Fruit fly (Drosophila melanogaster) whole organism, embryonic: ENCODE measurements around the gene CG12768.

ENCODE experiments used
- Aef1 ChIP-seq: fragments of 200-800 bp; sonication (Bioruptor generic); IDR thresholded peaks from 3 replicates; pipeline ENCODE4 v1.3.6; 2022; ENCODE audit warnings: missing biosample characterization, missing genetic modification characterization
- Atf-2 ChIP-seq: fragments of 200-800 bp; sonication (Bioruptor generic); optimal IDR thresholded peaks from 2 replicates; lab custom pipeline; 2016; ENCODE audit warnings: missing biosample characterization, missing genetic modification characterization
- C15 ChIP-seq: fragments of 200-800 bp; sonication (Bioruptor generic); IDR thresholded peaks from 3 replicates; pipeline ENCODE4 v1.3.6; 2022; ENCODE audit warnings: missing biosample characterization, missing genetic modification characterization
- CG10366 ChIP-seq: fragments of 200-800 bp; sonication (Bioruptor generic); IDR thresholded peaks from 2 replicates; pipeline ENCODE4 v1.3.6; 2022; ENCODE audit warnings: missing biosample characterization, missing genetic modification characterization
- CG11093 ChIP-seq: fragments of 200-800 bp; sonication (Bioruptor generic); IDR thresholded peaks from 3 replicates; pipeline ENCODE4 v1.3.6; 2022; ENCODE audit warnings: missing biosample characterization, missing genetic modification characterization
- CG11247 ChIP-seq: fragments of 200-800 bp; sonication (Bioruptor generic); IDR thresholded peaks from 2 replicates; pipeline ENCODE4 v1.3.6; 2022; ENCODE audit warnings: missing biosample characterization, missing genetic modification characterization
- CG11560 ChIP-seq: fragments of 200-800 bp; sonication (Bioruptor generic); IDR thresholded peaks from 3 replicates; pipeline ENCODE4 v1.3.6; 2022; ENCODE audit warnings: missing biosample characterization, missing genetic modification characterization
- CG12769 ChIP-seq: fragments of 200-800 bp; sonication (Bioruptor generic); optimal IDR thresholded peaks from 2 replicates; lab custom pipeline; 2019; ENCODE audit warnings: missing biosample characterization, mild to moderate bottlenecking, missing genetic modification characterization, moderate library complexity
- CG13287 ChIP-seq: fragments of 200-800 bp; sonication (Bioruptor generic); IDR thresholded peaks from 2 replicates; pipeline ENCODE4 v1.3.6; 2022; ENCODE audit warnings: missing biosample characterization, missing genetic modification characterization; ENCODE audit not compliant: partially characterized antibody
- CG13775 ChIP-seq: fragments of 200-800 bp; sonication (Bioruptor generic); optimal IDR thresholded peaks from 3 replicates; lab custom pipeline; 2017; ENCODE audit warnings: missing biosample characterization, mild to moderate bottlenecking, missing genetic modification characterization
- CG15696 ChIP-seq: fragments of 200-800 bp; sonication (Bioruptor generic); optimal IDR thresholded peaks from 2 replicates; lab custom pipeline; 2019; ENCODE audit warnings: missing biosample characterization, mild to moderate bottlenecking, missing genetic modification characterization, moderate library complexity
- CG17186 ChIP-seq: fragments of 200-800 bp; sonication (Bioruptor generic); optimal IDR thresholded peaks from 3 replicates; lab custom pipeline; 2017; ENCODE audit warnings: missing biosample characterization, missing genetic modification reagents, missing genetic modification characterization
- CG17829 ChIP-seq: fragments of 200-800 bp; optimal IDR thresholded peaks from 2 replicates; lab custom pipeline; 2019; ENCODE audit warnings: missing biosample characterization, mild to moderate bottlenecking, missing genetic modification characterization, moderate library complexity
- CG32532 ChIP-seq: fragments of 200-800 bp; sonication (Bioruptor generic); IDR thresholded peaks from 2 replicates; pipeline ENCODE4 v1.3.6; 2022; ENCODE audit warnings: missing biosample characterization, missing genetic modification characterization
- CG3838 ChIP-seq: fragments of 200-800 bp; sonication (Bioruptor generic); optimal IDR thresholded peaks from 3 replicates; lab custom pipeline; 2016; ENCODE audit warnings: missing biosample characterization, missing genetic modification characterization
- CG42726 ChIP-seq: fragments of 200-800 bp; sonication (Bioruptor generic); IDR thresholded peaks from 2 replicates; pipeline ENCODE4 v1.3.6; 2022; ENCODE audit warnings: missing biosample characterization, missing genetic modification characterization; ENCODE audit not compliant: partially characterized antibody
- CG6175 ChIP-seq: fragments of 200-800 bp; sonication (Bioruptor generic); IDR thresholded peaks from 3 replicates; pipeline ENCODE4 v1.3.6; 2022; ENCODE audit warnings: missing biosample characterization, missing genetic modification characterization
- CG6689 ChIP-seq: fragments of 200-800 bp; sonication (Bioruptor generic); IDR thresholded peaks from 2 replicates; pipeline ENCODE4 v1.3.6; 2022; ENCODE audit warnings: missing biosample characterization, missing genetic modification characterization
- CoRest ChIP-seq: fragments of 200-800 bp; sonication (Bioruptor generic); optimal IDR thresholded peaks from 3 replicates; lab custom pipeline; 2018; ENCODE audit warnings: missing biosample characterization, mild to moderate bottlenecking, missing genetic modification characterization, moderate library complexity
- D19A ChIP-seq: fragments of 200-800 bp; optimal IDR thresholded peaks from 3 replicates; lab custom pipeline; 2019; ENCODE audit warnings: missing biosample characterization, mild to moderate bottlenecking, missing genetic modification characterization, moderate library complexity
- Deaf1 ChIP-seq: fragments of 200-800 bp; optimal IDR thresholded peaks from 3 replicates; lab custom pipeline; 2019; ENCODE audit warnings: missing biosample characterization, mild to moderate bottlenecking, missing genetic modification characterization, moderate library complexity
- Dek ChIP-seq: fragments of 200-800 bp; sonication (Bioruptor generic); optimal IDR thresholded peaks from 3 replicates; lab custom pipeline; 2019; ENCODE audit warnings: missing biosample characterization, mild to moderate bottlenecking, missing genetic modification characterization, moderate library complexity
- Doc3 ChIP-seq: fragments of 200-800 bp; sonication (Bioruptor generic); IDR thresholded peaks from 3 replicates; pipeline ENCODE4 v1.3.6; 2022; ENCODE audit warnings: missing biosample characterization, missing genetic modification characterization; ENCODE audit not compliant: partially characterized antibody
- Ets65A ChIP-seq: fragments of 200-800 bp; sonication (Bioruptor generic); peaks from one replicate; lab custom pipeline; 2016; ENCODE audit warnings: missing biosample characterization, missing genetic modification characterization
- Gug ChIP-seq: fragments of 200-800 bp; sonication (Bioruptor generic); IDR thresholded peaks from 4 replicates; pipeline ENCODE4 v1.3.6; 2022; ENCODE audit warnings: missing biosample characterization, missing genetic modification characterization
- Hmr ChIP-seq: fragments of 200-800 bp; sonication (Bioruptor generic); optimal IDR thresholded peaks from 3 replicates; lab custom pipeline; 2017; ENCODE audit warnings: mild to moderate bottlenecking, missing biosample characterization, missing genetic modification reagents, missing genetic modification characterization
- Lim3 ChIP-seq: fragments of 200-800 bp; sonication (Bioruptor generic); IDR thresholded peaks from 2 replicates; pipeline ENCODE4 v1.3.6; 2022; ENCODE audit warnings: missing biosample characterization, missing genetic modification characterization
- Opbp ChIP-seq: fragments of 200-800 bp; sonication (Bioruptor generic); IDR thresholded peaks from 3 replicates; pipeline ENCODE4 v1.3.6; 2022; ENCODE audit warnings: missing biosample characterization, missing genetic modification characterization; ENCODE audit not compliant: partially characterized antibody
- Sox102F ChIP-seq: fragments of 200-800 bp; sonication (Bioruptor generic); optimal IDR thresholded peaks from 2 replicates; lab custom pipeline; 2018; ENCODE audit warnings: missing biosample characterization, mild to moderate bottlenecking, missing genetic modification characterization, moderate library complexity
- Trl ChIP-seq, 3 experiments: fragments of >200 bp in 2 of 3; fragments of 200-800 bp in 1 of 3; sonication (Bioruptor generic) in 1 of 3; optimal IDR thresholded peaks; 2 replicates in 1 of 3; 3 replicates in 2 of 3; lab custom pipeline; 2016 to 2017; ENCODE audit warnings: missing biosample characterization in 1 of 3, missing genetic modification characterization in 1 of 3
- ap ChIP-seq: fragments of 200-800 bp; sonication (Bioruptor generic); IDR thresholded peaks from 2 replicates; pipeline ENCODE4 v1.3.6; 2022; ENCODE audit warnings: missing biosample characterization, missing genetic modification characterization
- bab2 ChIP-seq: fragments of 200-800 bp; sonication (Bioruptor generic); optimal IDR thresholded peaks from 2 replicates; lab custom pipeline; 2016; ENCODE audit warnings: missing biosample characterization, missing genetic modification characterization
- bsh ChIP-seq, 2 experiments: fragments of 200-800 bp; sonication (Bioruptor generic); optimal IDR thresholded peaks; 2 replicates each; lab custom pipeline; 2017 to 2018; ENCODE audit warnings: mild to moderate bottlenecking in 2 of 2, missing biosample characterization in 2 of 2, missing genetic modification characterization in 2 of 2, moderate library complexity in 1 of 2
- chinmo ChIP-seq: fragments of 200-800 bp; sonication (Bioruptor generic); IDR thresholded peaks from 4 replicates; pipeline ENCODE4 v1.3.6; 2022; ENCODE audit warnings: missing biosample characterization, missing genetic modification characterization; ENCODE audit not compliant: partially characterized antibody
- eve ChIP-seq, 2 experiments: fragments of >200 bp; optimal IDR thresholded peaks; 2 replicates each; lab custom pipeline; 2017; ENCODE audit warnings: missing biosample characterization in 2 of 2, missing genetic modification characterization in 2 of 2
- fu2 ChIP-seq: fragments of 200-800 bp; sonication (Bioruptor generic); optimal IDR thresholded peaks from 2 replicates; lab custom pipeline; 2016; ENCODE audit warnings: missing biosample characterization, missing genetic modification characterization
- grau ChIP-seq: fragments of 200-800 bp; optimal IDR thresholded peaks from 3 replicates; lab custom pipeline; 2019; ENCODE audit warnings: missing biosample characterization, mild to moderate bottlenecking, missing genetic modification characterization, moderate library complexity
- gsb-n ChIP-seq: fragments of 200-800 bp; sonication (Bioruptor generic); optimal IDR thresholded peaks from 3 replicates; lab custom pipeline; 2018; ENCODE audit warnings: missing biosample characterization, mild to moderate bottlenecking, missing genetic modification characterization
- jumu ChIP-seq: fragments of 200-800 bp; sonication (Bioruptor generic); optimal IDR thresholded peaks from 3 replicates; lab custom pipeline; 2016; ENCODE audit warnings: missing biosample characterization, missing genetic modification characterization
- kah ChIP-seq: fragments of 200-800 bp; sonication (Bioruptor generic); optimal IDR thresholded peaks from 2 replicates; lab custom pipeline; 2018; ENCODE audit warnings: missing biosample characterization, mild to moderate bottlenecking, missing genetic modification characterization
- kni ChIP-seq: fragments of 200-800 bp; sonication (Bioruptor generic); optimal IDR thresholded peaks from 3 replicates; lab custom pipeline; 2017; ENCODE audit warnings: mild to moderate bottlenecking, missing biosample characterization, missing genetic modification reagents, missing genetic modification characterization
- nom ChIP-seq: fragments of 200-800 bp; sonication (Bioruptor generic); optimal IDR thresholded peaks from 2 replicates; lab custom pipeline; 2017; ENCODE audit warnings: missing biosample characterization, missing genetic modification characterization, mild to moderate bottlenecking, moderate library complexity, missing genetic modification reagents
- onecut ChIP-seq: fragments of 200-800 bp; sonication (Bioruptor generic); IDR thresholded peaks from 2 replicates; pipeline ENCODE4 v1.3.6; 2022; ENCODE audit warnings: missing biosample characterization, missing genetic modification characterization
- peb ChIP-seq: fragments of 200-800 bp; sonication (Bioruptor generic); IDR thresholded peaks from 2 replicates; pipeline ENCODE4 v1.3.6; 2022; ENCODE audit warnings: missing biosample characterization, missing genetic modification characterization
- sd ChIP-seq: fragments of 200-800 bp; sonication (Bioruptor generic); optimal IDR thresholded peaks from 3 replicates; lab custom pipeline; 2018; ENCODE audit warnings: missing biosample characterization, mild to moderate bottlenecking, missing genetic modification characterization, moderate library complexity
- slou ChIP-seq: fragments of 200-800 bp; sonication (Bioruptor generic); optimal IDR thresholded peaks from 3 replicates; lab custom pipeline; 2016; ENCODE audit warnings: missing biosample characterization, missing genetic modification characterization
- toy ChIP-seq: fragments of 200-800 bp; sonication (Bioruptor generic); IDR thresholded peaks from 2 replicates; pipeline ENCODE4 v1.3.6; 2022; ENCODE audit warnings: missing biosample characterization, missing genetic modification characterization
- vvl ChIP-seq: fragments of 200-800 bp; sonication (Bioruptor generic); IDR thresholded peaks from 2 replicates; pipeline ENCODE4 v1.3.6; 2022; ENCODE audit warnings: missing biosample characterization, missing genetic modification characterization
- zen2 ChIP-seq: fragments of 200-800 bp; sonication (Bioruptor generic); IDR thresholded peaks from 3 replicates; pipeline ENCODE4 v1.3.6; 2022; ENCODE audit warnings: missing biosample characterization, missing genetic modification characterization; ENCODE audit not compliant: partially characterized antibody

CG12768 gene

dm6 chr3L:22878723-22879343 lies 31.5 kb upstream of the CG12768 start, which contains the start of the genes Chro and Ssl1:
Chro (minus strand) TSS chr3L:22878984.
Ssl1 (plus strand) TSS chr3L:22879089.
- TF ChIP-seq CG13775 (GFP tag; lab: Kevin White, UChicago) (peak; percentile 100), grau (peak; percentile 99), CG11560 (tag; lab: Robert Waterston, UW) (peak; percentile 96), Trl (optimal IDR thresholded peaks at IDR 0.05; lab: Kevin White, UChicago) (no peak), Trl (GFP tag; optimal IDR thresholded peaks at IDR 0.05; lab: Kevin White, UChicago) (peak; percentile 100), Doc3 (0 out of 3 replicates have a peak, but pooled peaks have one; percentile 13), toy (peak; percentile 99), onecut (GFP tag; lab: Robert Waterston, UW) (peak; percentile 99), bsh (GFP tag; optimal IDR thresholded peaks at IDR 0.05; lab: Kevin White, UChicago) (peak; percentile 99 to 100), Sox102F (GFP tag; lab: Kevin White, UChicago) (peak; percentile 100), slou (GFP tag; lab: Kevin White, UChicago) (peak; percentile 100), CG10366 (GFP tag; lab: Robert Waterston, UW) (peak; percentile 100), Gug (peak; percentile 100), sd (tag; lab: Kevin White, UChicago) (peak; percentile 98), kah (peak; percentile 98), chinmo (no peak), C15 (GFP tag; lab: Robert Waterston, UW) (peak; percentile 100), CG6689 (peak; percentile 100), CG3838 (peak; percentile 99), fu2 (peak; percentile 100), gsb-n (tag; lab: Kevin White, UChicago) (peak; percentile 100), CG13287 (peak; percentile 47), bab2 (peak; percentile 100), CoRest (tag; lab: Kevin White, UChicago) (peak; percentile 100), kni (GFP tag; lab: Kevin White, UChicago) (peak; percentile 97), jumu (GFP tag; lab: Kevin White, UChicago) (peak; percentile 100), zen2 (GFP tag; lab: Robert Waterston, UW) (no peak), Opbp (GFP tag; lab: Robert Waterston, UW) (peak; percentile 56; the same call in 1 of the 3 replicates), Lim3 (GFP tag; lab: Robert Waterston, UW) (peak; percentile 100), ap (peak; percentile 100), CG12769 (peak; percentile 100), Ets65A (GFP tag; lab: Kevin White, UChicago) (peak; percentile 100), Hmr (GFP tag; lab: Kevin White, UChicago) (peak; percentile 100), CG15696 (peak; percentile 100), Atf-2 (GFP tag; lab: Kevin White, UChicago) (peak; percentile 100), CG32532 (peak; percentile 100), CG6175 (peak; percentile 99), peb (GFP tag; lab: Robert Waterston, UW) (peak; percentile 100), vvl (GFP tag; lab: Robert Waterston, UW) (peak; percentile 100), eve (GFP tag; optimal IDR thresholded peaks at IDR 0.05; lab: Kevin White, UChicago) (peak; percentile 98 to 100), CG17186 (GFP tag; lab: Kevin White, UChicago) (peak; percentile 98), Aef1 (GFP tag; lab: Robert Waterston, UW) (peak; percentile 100), Dek (tag; lab: Kevin White, UChicago) (peak; percentile 100), CG17829 (peak; percentile 100), CG11093 (peak; percentile 100), CG11247 (GFP tag; lab: Robert Waterston, UW) (peak; percentile 100), D19A (tag; lab: Kevin White, UChicago) (peak; percentile 99), nom (GFP tag; lab: Kevin White, UChicago) (peak; percentile 99), Deaf1 (peak; percentile 92), CG42726 (peak; percentile 46; the same call in 1 of the 2 replicates)
